Worm (Caenorhabditis elegans): ENCODE results near the gene F16G10.2.

The F16G10.2 gene

DNA sequence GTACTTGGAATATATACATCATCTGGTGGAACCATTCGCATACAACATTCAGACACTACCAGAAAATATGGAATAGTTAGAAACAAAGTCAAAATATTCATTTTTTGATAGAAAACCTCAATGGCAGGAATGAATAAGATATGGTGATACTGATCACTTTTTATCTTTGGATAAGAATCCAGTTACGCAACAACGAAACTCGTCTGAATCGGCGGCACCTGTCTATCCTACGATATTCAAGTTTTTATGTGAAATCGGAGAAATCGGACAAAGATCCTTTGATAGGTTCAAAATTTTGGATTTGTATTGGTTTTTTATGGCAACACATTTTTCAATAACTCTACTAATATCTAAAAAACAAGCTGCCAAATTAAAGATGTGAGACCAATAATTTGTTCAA, 23.8 kb downstream of the F16G10.2 start, which contains the start of gene F16G10.14:
TSS of gene F16G10.14 (minus strand) at position 101 of the 400 bp plus-strand sequence.
- no peak for TF ChIP-seq F10E7.11 (tag; optimal IDR thresholded peaks at IDR 0.05)

DNA sequence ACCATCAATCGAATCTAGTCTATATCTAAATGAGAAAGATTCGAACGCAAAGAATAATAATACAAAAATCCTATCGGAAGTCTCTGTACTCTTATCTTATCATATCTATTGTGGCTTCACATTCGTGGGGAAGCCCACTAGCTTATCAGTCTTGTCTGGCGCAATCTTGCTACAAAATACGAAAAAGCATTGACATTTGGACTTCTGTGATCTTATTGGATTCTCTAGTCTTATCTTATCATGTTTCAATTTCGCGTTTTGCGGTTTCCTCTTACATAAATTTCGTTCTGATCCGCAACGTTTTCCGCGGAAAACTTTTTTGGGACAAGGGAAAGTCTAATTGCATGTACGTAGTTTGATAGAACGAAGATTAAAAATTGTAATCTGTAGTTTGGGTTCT, 24.7 kb downstream of the F16G10.2 start:
- TF ChIP-seq hrde-1 (tag; optimal IDR thresholded peaks at IDR 0.05; ENCODE audit: borderline replicate concordance): no peak
- TF ChIP-seq F10E7.11 (tag; optimal IDR thresholded peaks at IDR 0.05): no peak
- TF ChIP-seq lag-1 (GFP tag; IDR thresholded peaks at IDR 0.05): no peak
- TF ChIP-seq F23B12.7 (tag; optimal IDR thresholded peaks at IDR 0.05; ENCODE audit: insufficient read depth): no peak
- no peak for TF ChIP-seq die-1 (tag; optimal IDR thresholded peaks at IDR 0.05)
- TF ChIP-seq B0336.3 (GFP tag; IDR thresholded peaks at IDR 0.05): no peak
- TF ChIP-seq F33H1.4 (GFP tag; IDR thresholded peaks at IDR 0.05): no peak
- TF ChIP-seq tlf-1 (GFP tag; optimal IDR thresholded peaks at IDR 0.05): no peak
- no peak for TF ChIP-seq zim-3 (tag; optimal IDR thresholded peaks at IDR 0.05)
- TF ChIP-seq ccch-3 (GFP tag; optimal IDR thresholded peaks at IDR 0.05): no peak
- TF ChIP-seq madf-6 (GFP tag; IDR thresholded peaks at IDR 0.05): no peak
- no peak for TF ChIP-seq ceh-100 (GFP tag; IDR thresholded peaks at IDR 0.05)
- no peak for TF ChIP-seq Y79H2A.3 (GFP tag; conservative IDR thresholded peaks at IDR 0.05)
- TF ChIP-seq K12H6.12 (tag; optimal IDR thresholded peaks at IDR 0.05): no peak
- TF ChIP-seq lsy-27 (tag; optimal IDR thresholded peaks at IDR 0.05; ENCODE audit: borderline replicate concordance, insufficient read depth): no peak
- TF ChIP-seq cebp-1 (GFP tag; IDR thresholded peaks at IDR 0.05): no peak
- TF ChIP-seq cebp-1 (tag; optimal IDR thresholded peaks at IDR 0.05): no peak
- TF ChIP-seq athp-1 (tag; optimal IDR thresholded peaks at IDR 0.05): no peak
- no peak for TF ChIP-seq ceh-91 (GFP tag; IDR thresholded peaks at IDR 0.05)
- TF ChIP-seq mes-4 (tag; optimal IDR thresholded peaks at IDR 0.05): no peak

DNA sequence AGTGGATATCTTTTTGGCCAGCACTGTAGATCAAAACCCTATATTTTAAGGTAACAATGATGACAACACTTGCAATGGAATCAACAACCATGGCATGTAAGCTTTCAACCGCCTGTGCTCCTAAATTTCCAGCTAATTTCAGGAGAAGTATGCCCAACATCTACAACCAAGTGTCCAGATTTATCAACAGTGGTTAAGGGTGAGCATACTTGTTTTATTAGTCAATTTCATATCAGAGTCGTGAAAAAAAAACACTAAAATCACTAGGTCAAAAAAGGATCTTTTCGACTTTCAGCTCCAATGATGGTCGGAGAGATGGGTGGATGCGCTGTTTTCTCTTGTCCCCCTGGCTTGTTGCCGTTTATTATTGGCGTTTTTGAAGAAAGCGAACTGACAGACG, 28.9 kb downstream of the F16G10.2 start, which contains the start of gene F16G10.1:
TSS of gene F16G10.1 (plus strand) at position 301 of the 400 bp plus-strand sequence.
- TF ChIP-seq F10E7.11 (tag; optimal IDR thresholded peaks at IDR 0.05) (no peak), Y53G8AR.9 (GFP tag; conservative IDR thresholded peaks at IDR 0.05) (no peak), T26A5.8 (tag; optimal IDR thresholded peaks at IDR 0.05) (no peak), ets-4 (GFP tag; optimal IDR thresholded peaks at IDR 0.05) (no peak), ztf-3 (GFP tag; optimal IDR thresholded peaks at IDR 0.05) (no peak), mes-4 (tag; optimal IDR thresholded peaks at IDR 0.05) (no peak), nhr-27 (tag; optimal IDR thresholded peaks at IDR 0.05) (no peak), aptf-3 (GFP tag; IDR thresholded peaks at IDR 0.05) (no peak), chd-7 (tag; optimal IDR thresholded peaks at IDR 0.05) (no peak), unc-130 (GFP tag; optimal IDR thresholded peaks at IDR 0.05) (no peak), F37B4.10 (GFP tag; IDR thresholded peaks at IDR 0.05) (no peak), D2030.7 (GFP tag; IDR thresholded peaks at IDR 0.05) (no peak), mcd-1 (GFP tag; IDR thresholded peaks at IDR 0.05) (no peak), K11D2.4 (GFP tag; IDR thresholded peaks at IDR 0.05) (no peak), ztf-18 (tag; optimal IDR thresholded peaks at IDR 0.05) (no peak)

DNA sequence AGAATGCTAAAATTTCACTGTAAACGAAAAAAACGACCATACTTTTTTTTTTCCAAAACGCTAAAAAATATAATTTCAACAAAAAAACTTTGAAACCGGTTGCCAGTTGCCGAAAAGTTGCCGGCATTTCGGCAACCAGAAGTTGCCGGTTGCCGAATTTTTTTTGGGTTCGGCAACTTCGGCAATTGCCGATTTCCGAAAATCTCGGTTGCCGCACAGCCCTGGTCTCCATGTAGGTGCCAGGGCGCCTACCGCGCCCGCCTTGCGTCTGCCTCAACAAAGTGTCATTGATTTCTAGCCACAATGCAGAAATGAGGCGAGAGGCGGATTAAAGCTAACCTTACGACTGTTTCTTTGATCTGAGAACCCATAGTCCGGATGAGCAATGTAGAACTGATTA, 36.0 kb downstream of the F16G10.2 start:
- TF ChIP-seq zfh-2 (GFP tag; conservative IDR thresholded peaks at IDR 0.05) (peak; percentile 63), sptf-2 (GFP tag; optimal IDR thresholded peaks at IDR 0.05) (no peak), nfya-2 (GFP tag; IDR thresholded peaks at IDR 0.05) (0 out of 2 replicates have a peak, but pooled peaks have one; percentile 15)

Data from whole organism, young adult.